Fruit fly (Drosophila melanogaster) whole organism, prepupa: Measurements from ENCODE around the gene CG4962.
A peak's percentile ranks its signal among the peaks of the same experiment; 100 is the strongest.

Experiments
- Blimp-1 ChIP-seq: fragments of 200-800 bp; sonication (Bioruptor generic); optimal IDR thresholded peaks from 3 replicates; lab custom pipeline; 2017; ENCODE audit warnings: missing biosample characterization, missing genetic modification characterization, mild to moderate bottlenecking, moderate library complexity, missing genetic modification reagents
- CG10631 ChIP-seq: fragments of 200-800 bp; sonication (Bioruptor generic); optimal IDR thresholded peaks from 2 replicates; lab custom pipeline; 2016; ENCODE audit warnings: missing biosample characterization, missing genetic modification characterization
- CG10669 ChIP-seq: fragments of 200-800 bp; sonication (Bioruptor generic); optimal IDR thresholded peaks from 3 replicates; lab custom pipeline; 2018; ENCODE audit warnings: missing biosample characterization, mild to moderate bottlenecking, missing genetic modification characterization, moderate library complexity
- CG11762 ChIP-seq: fragments of 200-800 bp; sonication (Bioruptor generic); optimal IDR thresholded peaks from 3 replicates; lab custom pipeline; 2016; ENCODE audit warnings: missing biosample characterization, missing genetic modification characterization; ENCODE audit not compliant: insufficient read depth
- CG15336 ChIP-seq: fragments of 200-800 bp; sonication (Bioruptor generic); IDR thresholded peaks from 2 replicates; pipeline ENCODE4 v1.3.6; 2022; ENCODE audit warnings: missing biosample characterization, missing genetic modification characterization
- CG1621 ChIP-seq: fragments of 200-800 bp; sonication (Bioruptor generic); optimal IDR thresholded peaks from 3 replicates; lab custom pipeline; 2018; ENCODE audit warnings: missing biosample characterization, mild to moderate bottlenecking, missing genetic modification characterization
- CG16779 ChIP-seq: fragments of 200-800 bp; sonication (Bioruptor generic); optimal IDR thresholded peaks from 3 replicates; lab custom pipeline; 2017; ENCODE audit warnings: missing biosample characterization, mild to moderate bottlenecking, missing genetic modification characterization
- CG3032 ChIP-seq: fragments of 200-800 bp; optimal IDR thresholded peaks from 2 replicates; lab custom pipeline; 2019; ENCODE audit warnings: missing biosample characterization, mild to moderate bottlenecking, missing genetic modification characterization, moderate library complexity
- CG31627 ChIP-seq: fragments of 200-800 bp; sonication (Bioruptor generic); optimal IDR thresholded peaks from 3 replicates; lab custom pipeline; 2016; ENCODE audit warnings: missing biosample characterization, missing genetic modification characterization
- CG32006 ChIP-seq: fragments of 200-800 bp; sonication (Bioruptor generic); optimal IDR thresholded peaks from 3 replicates; lab custom pipeline; 2017; ENCODE audit warnings: missing biosample characterization, mild to moderate bottlenecking, missing genetic modification characterization
- CG34406 ChIP-seq: fragments of 200-800 bp; sonication (Bioruptor generic); optimal IDR thresholded peaks from 3 replicates; lab custom pipeline; 2016; ENCODE audit warnings: missing biosample characterization, missing genetic modification characterization
- CG4318 ChIP-seq: fragments of 200-800 bp; sonication (Bioruptor generic); optimal IDR thresholded peaks from 3 replicates; lab custom pipeline; 2017; ENCODE audit warnings: missing biosample characterization, mild to moderate bottlenecking, missing genetic modification characterization
- CG6163 ChIP-seq: fragments of 200-800 bp; sonication (Bioruptor generic); IDR thresholded peaks from 3 replicates; pipeline ENCODE4 v1.3.6; 2022; ENCODE audit warnings: missing biosample characterization, missing genetic modification characterization
- CG6276 ChIP-seq: fragments of 200-800 bp; sonication (Bioruptor generic); optimal IDR thresholded peaks from 2 replicates; lab custom pipeline; 2017; ENCODE audit warnings: missing biosample characterization, mild to moderate bottlenecking, missing genetic modification characterization
- CG6792 ChIP-seq: fragments of 200-800 bp; sonication (Bioruptor generic); optimal IDR thresholded peaks from 3 replicates; lab custom pipeline; 2016; ENCODE audit warnings: missing biosample characterization, missing genetic modification characterization
- CG6854 ChIP-seq: fragments of 200-800 bp; sonication (Bioruptor generic); optimal IDR thresholded peaks from 2 replicates; lab custom pipeline; 2017; ENCODE audit warnings: missing biosample characterization, mild to moderate bottlenecking, missing genetic modification characterization
- CG7368 ChIP-seq: fragments of 200-800 bp; sonication (Bioruptor generic); optimal IDR thresholded peaks from 3 replicates; lab custom pipeline; 2016; ENCODE audit warnings: missing biosample characterization, missing genetic modification characterization
- CG8119 ChIP-seq: fragments of 200-800 bp; sonication (Bioruptor generic); IDR thresholded peaks from 3 replicates; pipeline ENCODE4 v1.3.6; 2022; ENCODE audit warnings: missing biosample characterization, missing genetic modification characterization
- CG8319 ChIP-seq: fragments of 200-800 bp; sonication (Bioruptor generic); optimal IDR thresholded peaks from 3 replicates; lab custom pipeline; 2016; ENCODE audit warnings: missing biosample characterization, missing genetic modification characterization
- CG8632 ChIP-seq: fragments of 200-800 bp; sonication (Bioruptor generic); optimal IDR thresholded peaks from 3 replicates; lab custom pipeline; 2016; ENCODE audit warnings: missing biosample characterization, missing genetic modification characterization
- CG9139 ChIP-seq: fragments of 200-800 bp; sonication (Bioruptor generic); optimal IDR thresholded peaks from 3 replicates; lab custom pipeline; 2017; ENCODE audit warnings: missing biosample characterization, mild to moderate bottlenecking, missing genetic modification characterization
- Eip75B ChIP-seq: fragments of 200-800 bp; sonication (Bioruptor generic); optimal IDR thresholded peaks from 3 replicates; lab custom pipeline; 2016; ENCODE audit warnings: missing biosample characterization, missing genetic modification characterization
- Eip78C ChIP-seq: fragments of 200-800 bp; sonication (Bioruptor generic); peaks from one replicate; lab custom pipeline; 2016; ENCODE audit warnings: missing biosample characterization, missing genetic modification characterization
- Eip93F ChIP-seq: fragments of 200-800 bp; sonication (Bioruptor generic); optimal IDR thresholded peaks from 2 replicates; lab custom pipeline; 2016; ENCODE audit warnings: missing biosample characterization, mild to moderate bottlenecking, missing genetic modification characterization
- Ets96B ChIP-seq: fragments of 200-800 bp; optimal IDR thresholded peaks from 2 replicates; lab custom pipeline; 2019; ENCODE audit warnings: missing biosample characterization, mild to moderate bottlenecking, missing genetic modification characterization, moderate library complexity
- Gug ChIP-seq: fragments of 200-800 bp; sonication (Bioruptor generic); IDR thresholded peaks from 2 replicates; pipeline ENCODE4 v1.3.6; 2022; ENCODE audit warnings: missing biosample characterization, missing genetic modification characterization
- Hr39 ChIP-seq: fragments of 200-800 bp; sonication (Bioruptor generic); optimal IDR thresholded peaks from 2 replicates; lab custom pipeline; 2016; ENCODE audit warnings: missing biosample characterization, missing genetic modification characterization
- Hr4 ChIP-seq: fragments of 200-800 bp; sonication (Bioruptor generic); optimal IDR thresholded peaks from 3 replicates; lab custom pipeline; 2016; ENCODE audit warnings: missing biosample characterization, missing genetic modification characterization
- Lpt ChIP-seq: fragments of 200-800 bp; sonication (Bioruptor generic); optimal IDR thresholded peaks from 3 replicates; lab custom pipeline; 2016; ENCODE audit warnings: missing biosample characterization, missing genetic modification characterization
- OdsH ChIP-seq: fragments of 200-800 bp; sonication (Bioruptor generic); optimal IDR thresholded peaks from 3 replicates; lab custom pipeline; 2016; ENCODE audit warnings: missing biosample characterization, missing genetic modification characterization
- Smox ChIP-seq: fragments of 200-800 bp; sonication (Bioruptor generic); optimal IDR thresholded peaks from 3 replicates; lab custom pipeline; 2016; ENCODE audit warnings: missing biosample characterization, missing genetic modification characterization
- Sox102F ChIP-seq: fragments of 200-800 bp; sonication (Bioruptor generic); optimal IDR thresholded peaks from 2 replicates; lab custom pipeline; 2016; ENCODE audit warnings: missing biosample characterization, mild to moderate bottlenecking, missing genetic modification characterization
- Sox14 ChIP-seq: fragments of 200-800 bp; sonication (Bioruptor generic); optimal IDR thresholded peaks from 3 replicates; lab custom pipeline; 2016; ENCODE audit warnings: missing biosample characterization, missing genetic modification characterization
- Sox15 ChIP-seq: fragments of 200-800 bp; sonication (Bioruptor generic); optimal IDR thresholded peaks from 3 replicates; lab custom pipeline; 2016; ENCODE audit warnings: missing biosample characterization, missing genetic modification characterization
- achi ChIP-seq: fragments of 200-800 bp; sonication (Bioruptor generic); optimal IDR thresholded peaks from 3 replicates; lab custom pipeline; 2016; ENCODE audit warnings: missing biosample characterization, missing genetic modification characterization
- acj6 ChIP-seq: fragments of 200-800 bp; sonication (Bioruptor generic); optimal IDR thresholded peaks from 3 replicates; lab custom pipeline; 2016; ENCODE audit warnings: missing biosample characterization, missing genetic modification characterization
- dac ChIP-seq: fragments of 200-800 bp; sonication (Bioruptor generic); optimal IDR thresholded peaks from 2 replicates; lab custom pipeline; 2017; ENCODE audit warnings: missing biosample characterization, mild to moderate bottlenecking, missing genetic modification characterization
- eg ChIP-seq: fragments of 200-800 bp; sonication (Bioruptor generic); IDR thresholded peaks from 3 replicates; pipeline ENCODE4 v1.3.6; 2022; ENCODE audit warnings: missing biosample characterization, missing genetic modification characterization
- esn ChIP-seq: fragments of 200-800 bp; sonication (Bioruptor generic); optimal IDR thresholded peaks from 2 replicates; lab custom pipeline; 2016; ENCODE audit warnings: missing biosample characterization, mild to moderate bottlenecking, missing genetic modification characterization, moderate library complexity
- fkh ChIP-seq: fragments of 200-800 bp; sonication (Bioruptor generic); optimal IDR thresholded peaks from 3 replicates; lab custom pipeline; 2017; ENCODE audit warnings: missing biosample characterization, mild to moderate bottlenecking, missing genetic modification characterization, moderate library complexity
- lz ChIP-seq: fragments of 200-800 bp; sonication (Bioruptor generic); optimal IDR thresholded peaks from 3 replicates; lab custom pipeline; 2016; ENCODE audit warnings: missing biosample characterization, missing genetic modification characterization
- net ChIP-seq: fragments of 200-800 bp; sonication (Bioruptor generic); optimal IDR thresholded peaks from 3 replicates; lab custom pipeline; 2016; ENCODE audit warnings: missing biosample characterization, missing genetic modification characterization
- pdm3 ChIP-seq: fragments of 200-800 bp; sonication (Bioruptor generic); optimal IDR thresholded peaks from 3 replicates; lab custom pipeline; 2016; ENCODE audit warnings: missing biosample characterization, missing genetic modification characterization
- spab ChIP-seq: fragments of 200-800 bp; sonication (Bioruptor generic); optimal IDR thresholded peaks from 2 replicates; lab custom pipeline; 2017; ENCODE audit warnings: missing biosample characterization, mild to moderate bottlenecking, missing genetic modification characterization, missing genetic modification reagents
- ss ChIP-seq, 2 experiments: fragments of 200-800 bp; sonication (Bioruptor generic); optimal IDR thresholded peaks; 2 replicates in 1 of 2; 3 replicates in 1 of 2; lab custom pipeline; 2017 to 2018; ENCODE audit warnings: mild to moderate bottlenecking in 2 of 2, missing biosample characterization in 2 of 2, missing genetic modification characterization in 2 of 2, moderate library complexity in 1 of 2
- topi ChIP-seq: fragments of 200-800 bp; sonication (Bioruptor generic); optimal IDR thresholded peaks from 3 replicates; lab custom pipeline; 2016; ENCODE audit warnings: missing biosample characterization, missing genetic modification characterization

The CG4962 gene

DNA sequence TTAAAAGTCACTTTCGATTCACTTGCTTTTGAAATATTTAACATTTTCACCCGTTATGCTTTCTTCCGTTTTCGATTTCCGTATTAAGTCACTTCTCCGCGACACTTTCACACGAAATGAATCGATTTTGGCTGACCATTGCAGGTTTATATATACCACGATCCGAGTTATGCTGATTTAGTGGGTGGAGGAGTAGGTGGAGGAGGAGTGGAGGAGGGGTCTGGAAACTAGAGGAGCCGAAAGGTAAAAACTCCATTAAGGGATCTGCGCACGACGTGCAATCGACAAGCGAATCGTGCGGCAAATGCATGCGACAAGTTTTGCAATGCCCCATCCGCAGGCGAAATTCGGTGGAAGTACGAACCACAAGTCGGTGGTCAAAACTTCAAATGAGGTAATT is 4.5 kb downstream of the CG4962 start, which contains the start of gene CG13045:
TSS of gene CG13045 (minus strand) at position 101 of the 400 bp plus-strand sequence.
- TF ChIP-seq CG31627 (GFP tag; lab: Kevin White, UChicago) (no peak), CG3032 (tag; lab: Kevin White, UChicago) (no peak), Lpt (GFP tag; lab: Kevin White, UChicago) (no peak), CG8319 (GFP tag; lab: Kevin White, UChicago) (no peak), Smox (GFP tag; lab: Kevin White, UChicago) (no peak), achi (GFP tag; lab: Kevin White, UChicago) (no peak), eg (no peak), Blimp-1 (GFP tag; lab: Kevin White, UChicago) (no peak), Hr39 (GFP tag; lab: Kevin White, UChicago) (no peak), lz (no peak), CG8632 (GFP tag; lab: Kevin White, UChicago) (no peak), Sox15 (no peak), Gug (GFP tag; lab: Robert Waterston, UW) (no peak), pdm3 (GFP tag; lab: Kevin White, UChicago) (no peak), Ets96B (tag; lab: Kevin White, UChicago) (no peak), Hr4 (GFP tag; lab: Kevin White, UChicago) (no peak), topi (GFP tag; lab: Kevin White, UChicago) (no peak), CG8119 (no peak), dac (GFP tag; lab: Kevin White, UChicago) (no peak)

DNA sequence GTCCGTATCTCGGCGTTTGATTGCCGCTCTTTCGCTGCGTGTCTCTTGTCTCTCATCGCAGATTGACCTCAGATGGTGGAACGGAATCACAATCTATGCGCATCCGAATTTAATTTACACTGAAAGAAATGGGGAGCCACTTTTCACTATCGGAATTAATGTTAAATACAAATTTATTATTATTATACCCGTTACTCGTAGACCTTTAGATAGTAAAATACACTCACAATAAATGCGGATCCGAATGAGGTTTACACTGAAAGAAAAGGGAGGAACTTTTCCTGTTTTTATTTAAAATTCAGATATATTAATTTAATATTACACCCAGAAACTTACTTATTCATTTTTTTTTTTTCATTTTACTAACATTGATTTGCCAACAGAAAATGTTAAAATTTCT is 6.3 kb downstream of the CG4962 start:
- TF ChIP-seq CG11762 (GFP tag; lab: Kevin White, UChicago) (peak; percentile 15), esn (no peak), CG6792 (no peak), CG16779 (tag; lab: Kevin White, UChicago) (no peak), CG7368 (GFP tag; lab: Kevin White, UChicago) (no peak), CG4318 (no peak), CG32006 (GFP tag; lab: Kevin White, UChicago) (peak; percentile 25), Eip93F (GFP tag; lab: Kevin White, UChicago) (no peak), pdm3 (GFP tag; lab: Kevin White, UChicago) (peak; percentile 10), achi (GFP tag; lab: Kevin White, UChicago) (peak; percentile 23), net (no peak), Sox14 (GFP tag; lab: Kevin White, UChicago) (no peak), CG15336 (GFP tag; lab: Robert Waterston, UW) (peak; percentile 8; the same call in 1 of the 2 replicates), Hr4 (GFP tag; lab: Kevin White, UChicago) (peak; percentile 18), CG8119 (peak; percentile 46; the same call in 1 of the 3 replicates), Ets96B (tag; lab: Kevin White, UChicago) (peak; percentile 14), dac (GFP tag; lab: Kevin White, UChicago) (no peak), OdsH (peak; percentile 26), Sox102F (no peak), ss (GFP tag; optimal IDR thresholded peaks at IDR 0.05; lab: Kevin White, UChicago) (no peak), Eip75B (GFP tag; lab: Kevin White, UChicago) (no peak), spab (GFP tag; lab: Kevin White, UChicago) (peak; percentile 12), CG6163 (0 out of 3 replicates have a peak, but pooled peaks have one; percentile 45), acj6 (GFP tag; lab: Kevin White, UChicago) (peak; percentile 30), CG9139 (GFP tag; lab: Kevin White, UChicago) (no peak), CG34406 (GFP tag; lab: Kevin White, UChicago) (peak; percentile 5), CG6854 (no peak), fkh (GFP tag; lab: Kevin White, UChicago) (no peak), CG1621 (tag; lab: Kevin White, UChicago) (peak; percentile 12), Smox (GFP tag; lab: Kevin White, UChicago) (no peak), CG10631 (GFP tag; lab: Kevin White, UChicago) (peak; percentile 33), eg (peak; percentile 14; the same call in 1 of the 3 replicates), Sox15 (no peak), Eip78C (GFP tag; lab: Kevin White, UChicago) (peak; percentile 73), CG6276 (no peak), Lpt (GFP tag; lab: Kevin White, UChicago) (no peak), CG10669 (GFP tag; lab: Kevin White, UChicago) (peak; percentile 4)
- TF ChIP-seq, all 60 proteins: peak for 18
